Fruit fly (Drosophila melanogaster): Measurements from ENCODE around the gene CycB3.

DNA sequence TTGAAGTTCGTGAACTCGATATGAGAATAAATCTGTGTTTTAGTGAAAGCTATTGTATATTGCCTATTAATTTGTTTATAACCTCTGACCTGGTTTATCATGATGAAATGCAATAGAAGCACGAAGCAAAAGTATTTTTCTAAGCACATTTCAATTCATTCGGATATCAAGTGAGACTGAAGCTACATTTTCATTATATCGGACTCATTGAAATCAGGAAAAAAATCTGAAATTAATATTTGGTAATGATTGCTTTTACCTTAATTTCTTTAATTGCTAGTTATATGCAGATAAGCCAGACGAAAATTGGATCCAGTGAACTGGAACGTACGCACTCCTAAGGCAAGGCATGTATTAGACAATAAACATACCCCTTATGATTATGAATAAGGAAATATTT lies 29.6 kb downstream of the CycB3 start, which contains the start of gene CG33658:
- TF ChIP-seq CG8301 (tag; optimal IDR thresholded peaks at IDR 0.05) (no peak), CG17806 (tag; optimal IDR thresholded peaks at IDR 0.05) (no peak), CG15710 (tag; optimal IDR thresholded peaks at IDR 0.05) (no peak)
